Fruit fly (Drosophila melanogaster): ENCODE results near the gene Iml1.

The Iml1 gene

DNA sequence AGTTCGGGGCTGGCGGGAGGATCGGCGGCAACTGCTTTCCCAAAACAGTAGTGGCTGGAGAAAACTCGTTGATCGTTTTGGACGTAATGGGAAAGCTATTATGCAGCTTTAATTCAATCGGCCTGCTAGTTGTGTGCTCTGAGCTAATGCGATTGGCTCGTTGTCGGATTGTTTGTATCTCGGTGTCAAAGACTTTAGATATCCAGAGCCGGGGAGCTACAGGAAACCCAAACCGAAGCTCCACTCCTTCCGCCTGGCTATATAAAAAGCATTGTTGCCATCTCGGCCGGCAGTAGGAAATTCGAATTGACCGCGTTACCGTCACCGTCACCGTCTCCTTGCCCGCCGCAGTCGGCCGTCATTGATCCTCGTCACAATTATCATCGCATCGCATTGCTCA is 31.3 kb upstream of the Iml1 start, which contains the start of gene CG12003:
CG12003 (plus strand) TSS at position 301 of the 400 bp plus-strand sequence.
- TF ChIP-seq CTCF (optimal IDR thresholded peaks at IDR 0.05) (no peak), CG8478 (optimal IDR thresholded peaks at IDR 0.05) (no peak)

DNA sequence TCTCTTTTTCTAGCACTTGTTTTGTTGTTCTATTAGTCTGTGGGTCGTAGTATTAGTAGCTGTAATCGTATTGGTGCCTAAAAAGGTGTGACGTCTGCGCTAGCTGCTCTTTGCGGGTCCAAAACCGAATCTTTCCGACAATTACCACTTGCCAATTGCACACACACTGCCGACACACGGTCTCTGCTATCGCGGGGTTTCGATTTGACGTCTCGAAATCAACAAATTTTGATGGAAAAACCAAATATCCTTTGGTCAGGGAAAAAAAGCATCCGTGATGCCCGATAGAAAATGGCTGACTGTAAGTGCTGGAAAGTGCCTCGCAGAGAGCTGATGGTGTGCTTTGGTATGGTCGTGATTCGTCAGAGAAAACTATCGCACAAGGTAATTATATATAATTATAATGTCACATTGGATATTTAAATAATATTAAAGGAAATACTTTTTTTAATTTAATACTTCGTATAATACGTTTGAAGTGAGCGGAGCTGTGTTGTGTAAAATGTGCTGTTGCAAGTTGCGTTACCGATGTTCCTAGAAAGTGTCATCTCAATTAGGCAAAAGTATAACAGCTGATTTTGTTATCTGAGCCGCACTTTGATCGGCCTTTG is 24.4 kb upstream of the Iml1 start, which contains the start of the genes Pex10 and CG12099:
Pex10 (plus strand) TSS at position 51 of the 611 bp plus-strand sequence.
CG12099 (minus strand) TSS at position 307 of the 611 bp plus-strand sequence.
- TF ChIP-seq CG8478 (optimal IDR thresholded peaks at IDR 0.05): no peak
- no peak for TF ChIP-seq CTCF (optimal IDR thresholded peaks at IDR 0.05)

DNA sequence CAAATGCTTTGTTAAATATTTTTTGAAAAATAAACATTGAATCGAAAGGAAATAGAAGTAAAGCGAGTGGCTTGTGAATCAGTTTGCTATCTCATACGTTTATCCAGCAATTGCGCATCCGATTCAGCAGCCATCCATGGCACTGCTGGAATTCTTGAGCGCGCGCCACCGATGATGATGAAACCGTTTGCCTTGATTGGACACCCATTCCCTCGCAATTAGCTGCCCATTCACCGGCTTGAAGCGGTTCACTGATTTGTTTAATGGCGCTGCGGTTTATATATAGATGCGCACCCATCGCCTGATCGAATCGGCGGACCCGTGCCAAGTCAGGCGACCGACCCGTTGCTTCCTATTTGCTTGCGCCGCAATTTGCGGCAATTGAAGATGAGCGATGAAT is 19.4 kb upstream of the Iml1 start, which contains the start of gene Pcyt2:
Pcyt2 (plus strand) TSS at position 301 of the 400 bp plus-strand sequence.
- TF ChIP-seq CG8478 (optimal IDR thresholded peaks at IDR 0.05): no peak
- no peak for TF ChIP-seq CTCF (optimal IDR thresholded peaks at IDR 0.05)

DNA sequence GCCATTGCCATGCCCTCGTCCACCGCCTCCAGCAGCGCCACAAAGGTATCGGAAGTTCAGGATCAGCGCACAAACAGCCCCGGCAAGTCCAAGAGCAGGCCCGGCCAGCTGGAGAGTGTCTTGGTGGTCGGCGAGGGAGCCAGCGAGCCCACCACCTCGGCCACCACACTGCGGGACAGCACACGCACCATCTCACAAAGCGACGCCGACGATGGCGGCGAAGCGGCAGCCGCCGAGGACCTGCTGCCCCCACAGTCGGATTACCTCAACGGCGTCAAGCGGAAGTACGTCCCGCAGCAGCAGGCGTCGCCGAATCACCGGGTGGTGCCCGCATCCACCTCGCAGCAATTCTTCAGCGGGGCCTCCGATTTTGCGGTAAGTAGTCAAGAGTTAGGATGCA is 17.1 kb upstream of the Iml1 start:
- TF ChIP-seq CTCF (optimal IDR thresholded peaks at IDR 0.05) (no peak), CG8478 (optimal IDR thresholded peaks at IDR 0.05) (no peak)

DNA sequence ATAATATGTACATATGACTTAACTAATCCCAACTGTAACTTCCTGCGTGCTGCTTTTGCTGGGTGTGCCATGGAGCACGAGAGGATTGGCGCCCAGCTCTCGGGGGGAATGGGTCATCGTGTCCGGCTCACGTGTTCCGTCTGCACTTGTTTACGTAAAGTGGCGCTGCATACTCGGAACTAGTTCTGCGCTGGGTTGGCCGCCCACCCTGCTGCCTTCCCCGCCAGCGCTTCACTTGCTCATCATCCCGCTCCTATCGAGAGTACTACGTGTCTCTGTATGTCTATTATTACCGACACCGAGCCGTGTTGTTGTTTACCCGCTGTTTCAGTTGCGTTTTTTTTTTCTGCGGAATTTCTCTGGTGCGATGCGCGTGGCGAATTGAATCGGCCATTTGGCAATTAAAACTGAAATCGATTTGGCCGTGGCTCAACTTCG is 15.8 kb upstream of the Iml1 start:
- TF ChIP-seq CTCF (optimal IDR thresholded peaks at IDR 0.05): no peak
- no peak for TF ChIP-seq CG8478 (optimal IDR thresholded peaks at IDR 0.05)

DNA sequence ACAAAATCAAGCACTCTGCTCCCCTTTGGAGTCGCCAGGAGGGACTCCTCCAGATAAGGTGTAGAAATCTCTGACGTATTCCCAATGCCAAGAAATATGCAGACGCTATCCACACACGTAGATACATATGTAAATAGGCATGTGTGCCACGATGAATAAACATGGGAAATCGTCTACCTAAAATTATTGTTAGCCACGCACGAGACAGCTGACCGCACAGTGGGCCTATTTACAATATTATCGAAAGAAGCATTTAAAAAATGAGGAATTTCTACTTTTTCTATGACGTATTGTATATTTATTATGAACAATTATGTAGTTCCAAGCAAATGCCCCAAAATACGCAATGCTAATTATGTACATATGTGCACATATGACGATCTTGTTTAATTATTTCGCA is 15.3 kb upstream of the Iml1 start:
- no peak for TF ChIP-seq CG8478 (optimal IDR thresholded peaks at IDR 0.05)
- TF ChIP-seq CTCF (optimal IDR thresholded peaks at IDR 0.05): no peak

DNA sequence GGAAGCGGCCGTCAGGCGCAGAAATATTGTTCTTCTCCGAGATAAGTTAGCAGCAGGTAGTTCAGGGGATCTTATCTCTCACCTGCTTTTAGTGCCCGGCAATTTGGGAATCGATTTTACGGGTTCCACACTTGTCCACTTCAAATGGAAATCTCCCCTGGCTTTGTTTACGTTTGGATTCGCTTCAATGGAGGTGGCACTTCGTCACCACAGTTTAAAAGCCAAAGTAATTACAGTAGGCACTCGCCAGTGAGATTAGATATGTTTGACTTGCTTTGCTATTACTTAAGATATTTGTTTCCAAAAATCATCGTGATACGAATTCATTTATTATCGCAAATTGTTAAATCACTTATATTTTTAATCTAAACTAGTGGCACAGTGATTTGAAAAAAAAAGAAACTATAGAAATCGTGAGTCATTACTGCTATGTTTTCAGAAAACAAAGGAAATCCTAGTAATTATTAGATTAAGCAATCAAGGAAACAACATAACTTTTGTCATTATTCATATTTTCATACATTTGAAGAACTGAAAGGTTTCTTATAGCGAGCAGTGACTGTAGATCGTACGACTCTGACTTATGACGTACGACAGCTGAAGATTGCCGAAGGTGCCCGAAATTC is 14.6 kb upstream of the Iml1 start:
- TF ChIP-seq CTCF (optimal IDR thresholded peaks at IDR 0.05) (no peak), CG8478 (optimal IDR thresholded peaks at IDR 0.05) (no peak)

DNA sequence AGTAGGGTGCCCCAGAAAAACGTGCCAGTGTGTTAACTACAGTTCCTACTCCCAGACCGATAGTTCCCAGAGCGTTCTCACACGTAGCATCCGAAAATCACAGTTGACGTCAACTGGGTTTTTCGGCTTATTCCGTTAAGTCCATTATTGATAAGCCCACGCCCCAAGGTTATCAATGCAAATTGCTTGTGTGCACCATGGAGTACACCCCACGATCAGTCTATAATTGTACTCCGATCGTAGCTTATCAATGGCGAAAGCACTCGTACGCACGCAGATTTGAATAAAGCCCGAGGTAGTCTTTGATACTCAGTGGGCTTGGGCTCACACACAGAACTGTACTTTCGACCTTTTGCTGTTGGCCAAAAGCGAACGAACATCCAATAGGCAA is 13.3 kb upstream of the Iml1 start:
- no peak for TF ChIP-seq CTCF (optimal IDR thresholded peaks at IDR 0.05)
- no peak for TF ChIP-seq CG8478 (optimal IDR thresholded peaks at IDR 0.05)

DNA sequence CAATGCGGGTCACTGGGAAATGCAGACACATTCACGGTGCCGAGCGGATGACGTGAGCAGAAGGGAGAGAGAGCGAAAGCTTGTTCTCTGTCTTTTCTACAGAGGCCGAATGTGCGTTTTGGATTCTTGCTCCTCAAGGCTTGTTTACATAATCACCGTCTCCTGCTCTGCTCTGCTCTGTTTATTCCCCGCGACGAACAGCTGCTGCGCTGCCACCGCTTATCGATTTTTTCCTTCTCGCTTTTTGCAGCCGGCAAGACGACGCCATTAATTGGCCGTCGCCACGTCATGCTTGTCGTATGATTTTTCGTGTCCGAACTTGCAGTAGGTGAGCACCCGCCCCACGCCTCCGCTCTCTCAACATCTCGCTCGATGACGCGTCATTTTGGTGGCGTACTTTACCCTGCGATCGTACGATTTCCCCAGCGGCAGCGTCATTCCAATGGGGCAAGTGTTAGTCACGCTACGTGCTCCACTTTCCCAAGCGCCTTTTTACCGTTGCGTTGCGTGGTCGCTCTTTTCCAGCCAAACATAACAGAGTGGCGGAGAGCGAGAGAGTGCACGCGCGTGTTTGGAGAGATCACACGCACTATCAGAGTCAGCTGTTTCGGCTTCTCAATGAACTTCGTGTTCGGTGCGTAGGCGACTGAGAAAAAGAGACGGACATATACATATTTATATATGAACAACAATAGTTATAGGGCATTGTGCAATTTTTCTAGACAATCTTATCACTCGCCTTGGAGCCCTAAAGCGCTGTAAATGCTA is 12.7 kb upstream of the Iml1 start:
- no peak for TF ChIP-seq CTCF (optimal IDR thresholded peaks at IDR 0.05)
- TF ChIP-seq CG8478 (optimal IDR thresholded peaks at IDR 0.05): no peak

DNA sequence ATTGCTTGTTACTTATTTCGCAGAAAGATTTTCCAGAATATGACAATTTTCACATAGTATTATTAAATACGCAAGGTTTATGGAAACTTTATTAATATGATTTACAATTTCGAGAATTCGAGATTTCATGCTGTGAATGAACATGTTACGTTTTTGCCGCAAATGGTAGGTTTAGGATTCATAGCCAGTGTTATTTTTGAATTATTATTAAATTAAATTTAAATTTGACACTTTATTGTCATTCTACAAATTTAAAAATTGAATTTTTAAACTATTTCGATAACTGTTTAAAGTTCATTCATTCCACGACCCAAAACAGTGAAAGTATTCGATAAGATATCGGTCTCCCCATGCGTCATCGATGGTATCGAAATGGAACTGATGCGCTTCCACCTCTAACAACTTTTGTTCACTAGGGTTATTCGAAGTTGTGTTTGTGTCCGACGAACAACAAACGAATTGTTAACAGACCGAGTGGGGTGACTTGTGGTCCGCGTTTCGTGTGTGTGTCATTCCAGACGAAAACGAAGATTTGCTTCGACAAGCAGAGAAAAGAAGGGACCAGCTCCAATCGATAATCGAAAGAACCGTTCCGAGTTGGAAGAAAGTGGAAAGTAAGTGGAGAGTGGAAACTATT is 12.0 kb upstream of the Iml1 start, which contains the start of the genes CG32313 and Pcyt1:
CG32313 (minus strand) TSS at position 51 of the 637 bp plus-strand sequence.
Pcyt1 (plus strand) TSS at position 400 of the 637 bp plus-strand sequence.
- TF ChIP-seq CTCF (optimal IDR thresholded peaks at IDR 0.05) (peak in 1 of 2 experiments; percentile 35), CG8478 (optimal IDR thresholded peaks at IDR 0.05) (no peak)

DNA sequence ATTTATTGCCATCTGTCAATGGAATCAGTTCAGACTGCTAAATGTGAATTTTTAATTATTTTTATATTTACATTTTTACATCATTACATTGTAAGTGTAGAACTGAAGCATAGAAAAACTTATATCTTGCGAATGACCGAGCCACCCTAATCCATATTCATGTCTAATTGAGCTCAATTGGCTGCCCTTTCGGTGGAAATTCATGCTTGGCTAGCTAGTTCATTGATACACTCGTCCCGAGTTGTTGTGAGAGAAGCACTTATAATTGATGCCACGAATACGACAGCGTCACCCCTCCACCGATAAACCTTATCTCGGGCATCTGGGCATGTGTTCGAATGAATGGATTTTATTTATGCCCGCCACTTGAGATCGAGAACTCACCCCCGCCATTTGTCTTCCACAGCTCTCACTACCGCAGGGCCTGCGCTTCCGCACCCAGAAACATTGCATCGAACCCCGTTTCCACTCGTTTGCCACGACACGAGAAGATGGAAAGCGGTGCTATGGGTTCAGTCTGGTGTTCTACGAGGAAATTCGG is 4.5 kb upstream of the Iml1 start:
- TF ChIP-seq CG8478 (optimal IDR thresholded peaks at IDR 0.05) (no peak), CTCF (optimal IDR thresholded peaks at IDR 0.05) (no peak)

DNA sequence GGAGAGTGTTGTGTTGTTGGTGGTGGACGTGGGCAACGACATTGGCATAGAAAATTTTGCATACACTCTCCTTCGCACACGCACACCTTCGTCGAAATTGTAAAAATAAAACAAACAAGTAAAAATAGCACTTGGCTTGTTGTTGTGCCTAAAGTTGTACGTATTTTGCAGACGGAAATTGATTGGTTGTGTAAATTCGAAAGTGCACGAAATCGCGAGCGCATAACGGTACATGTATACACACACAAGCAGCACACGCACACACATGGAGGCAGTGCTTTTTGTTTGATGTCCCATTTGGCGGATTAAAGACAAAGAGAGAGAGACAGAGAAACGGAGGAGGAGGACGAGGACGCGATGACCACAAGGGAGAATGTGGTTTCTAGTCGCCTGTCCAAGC is 3.5 kb upstream of the Iml1 start:
- no peak for TF ChIP-seq CTCF (optimal IDR thresholded peaks at IDR 0.05)
- no peak for TF ChIP-seq CG8478 (optimal IDR thresholded peaks at IDR 0.05)

DNA sequence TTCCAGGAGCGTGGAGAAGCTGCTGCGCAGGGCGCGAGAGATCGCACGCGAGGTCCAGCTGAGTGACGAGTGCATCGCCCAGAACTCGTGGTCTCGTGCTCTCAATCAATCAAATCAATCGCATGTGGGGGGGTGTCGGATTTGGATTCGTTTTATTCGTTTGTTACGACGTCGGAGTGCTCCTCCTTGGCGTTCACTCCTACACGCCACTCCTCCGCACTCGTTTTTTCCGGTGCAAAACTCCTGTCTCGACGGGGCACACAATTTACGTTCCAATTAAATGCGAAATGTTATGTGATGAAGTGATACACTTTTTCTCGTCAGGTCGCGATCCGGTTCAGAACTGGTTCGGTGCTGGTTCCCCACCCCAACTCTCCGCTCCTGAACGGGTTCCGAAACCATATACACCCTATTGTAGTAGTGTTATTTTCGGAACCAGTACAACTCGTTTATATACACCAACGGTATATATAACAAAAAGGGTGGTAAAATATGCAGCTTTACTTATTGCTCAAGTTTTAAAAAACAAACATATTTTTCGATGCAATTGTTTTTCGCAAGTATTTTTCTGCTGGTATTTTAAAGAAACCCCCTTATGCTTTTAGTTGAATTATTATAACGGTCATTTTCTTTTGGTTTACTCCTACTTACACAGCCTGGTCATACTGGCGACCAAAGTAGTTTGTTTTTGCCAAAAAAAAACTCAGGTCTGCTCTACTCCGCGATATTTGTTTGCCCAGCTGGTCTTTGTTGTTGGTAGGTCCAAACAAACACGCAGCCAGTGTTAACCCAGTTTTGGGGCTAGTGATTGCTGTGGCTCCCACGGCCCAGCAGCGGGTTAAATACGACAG is 2.9 kb upstream of the Iml1 start, which contains the start of the genes CG12091 and pns:
CG12091 (minus strand) TSS at position 349 of the 851 bp plus-strand sequence.
pns (plus strand) TSS at position 651 of the 851 bp plus-strand sequence.
- no peak for TF ChIP-seq CTCF (optimal IDR thresholded peaks at IDR 0.05)
- no peak for TF ChIP-seq CG8478 (optimal IDR thresholded peaks at IDR 0.05)

DNA sequence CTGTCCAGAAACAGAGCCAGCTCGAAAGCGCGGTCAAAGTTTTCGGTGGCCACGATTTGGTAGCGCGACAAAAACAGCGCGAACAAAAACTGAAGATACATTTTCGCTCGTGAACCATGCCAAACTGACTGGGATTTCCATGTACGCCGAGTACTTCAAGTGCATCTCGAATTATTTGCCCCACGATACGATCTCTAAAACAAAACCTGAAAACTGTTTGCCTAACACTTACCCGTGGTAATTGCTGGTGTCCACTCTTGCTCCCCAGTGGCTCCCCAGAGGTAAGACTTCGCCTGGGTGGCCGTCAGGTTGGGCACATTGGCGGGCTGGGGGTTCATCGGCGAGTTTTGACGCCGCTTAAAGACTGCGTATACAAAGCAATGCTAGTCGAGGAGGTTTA is 2.7 kb downstream of the Iml1 start, which contains the start of gene Ir62a:
Ir62a (minus strand) TSS at position 101 of the 400 bp plus-strand sequence.
- TF ChIP-seq CTCF (optimal IDR thresholded peaks at IDR 0.05) (no peak), CG8478 (optimal IDR thresholded peaks at IDR 0.05) (no peak)

All from S2 (cell line).